Worm (Caenorhabditis elegans) whole organism, L4/young adult: ENCODE data around the gene Y54G11A.14.
"Not testable (repeated sequence)": the region's sequence is repeated elsewhere in the genome, so short reads cannot be mapped to it uniquely, and the experiment has no call there.

ENCODE experiments used
- W03F9.2 ChIP-seq: fragments of 150-350 bp; optimal IDR thresholded peaks from 2 replicates; lab custom pipeline; 2014; ENCODE audit warnings: missing biosample characterization, missing genetic modification characterization
- dao-5 ChIP-seq: sonication (generic microtip); optimal IDR thresholded peaks from 2 replicates; lab custom pipeline; 2016; ENCODE audit warnings: missing genotype, missing genetic modification characterization, moderate library complexity, missing compliant biosample characterization
- him-1 ChIP-seq: sonication (generic microtip); optimal IDR thresholded peaks from 2 replicates; lab custom pipeline; 2016; ENCODE audit warnings: missing genotype, missing genetic modification reagents, missing genetic modification characterization, missing compliant biosample characterization

Y54G11A.14 gene

ce11 chrII:14318027-14318426 is at the start of gene Y54G11A.14:
TSS of gene Y54G11A.14 (plus strand) at chrII:14318158.
- no peak for TF ChIP-seq him-1 (tag; lab: Kevin White, UChicago)

- no peak for TF ChIP-seq dao-5 (tag; lab: Kevin White, UChicago)
- TF ChIP-seq W03F9.2 (tag; lab: Kevin White, UChicago), result no peak
- TF ChIP-seq him-1 (tag; lab: Kevin White, UChicago), result no peak
Measured at ce11 chrII:14269142-14269593, 48.8 kb upstream of the Y54G11A.14 start, which contains the start of gene Y54G11A.1. TSS of gene Y54G11A.1 (minus strand) at chrII:14269192.

- TF ChIP-seq dao-5 (tag; lab: Kevin White, UChicago), result no peak
- TF ChIP-seq W03F9.2 (tag; lab: Kevin White, UChicago), result no peak
Measured at ce11 chrII:14269839-14270238, 48.1 kb upstream of the Y54G11A.14 start.

ce11 chrII:14276409-14276808 is 41.5 kb upstream of the Y54G11A.14 start, which contains the start of gene Y54G11A.3:
TSS of gene Y54G11A.3 (plus strand) at chrII:14276621.
- TF ChIP-seq dao-5 (tag; lab: Kevin White, UChicago), result no peak
- TF ChIP-seq W03F9.2 (tag; lab: Kevin White, UChicago), result no peak
- no peak for TF ChIP-seq him-1 (tag; lab: Kevin White, UChicago)

- TF ChIP-seq him-1 (tag; lab: Kevin White, UChicago) (no peak), W03F9.2 (tag; lab: Kevin White, UChicago) (no peak)
Measured at ce11 chrII:14287277-14287676, 30.7 kb upstream of the Y54G11A.14 start, which contains the start of gene srh-41. TSS of gene srh-41 (minus strand) at chrII:14287377.

ce11 chrII:14288968-14289367 is 29.0 kb upstream of the Y54G11A.14 start, which contains the start of gene srh-42:
TSS of gene srh-42 (minus strand) at chrII:14289068.
- TF ChIP-seq dao-5 (tag; lab: Kevin White, UChicago), result no peak
- no peak for TF ChIP-seq him-1 (tag; lab: Kevin White, UChicago)
- no peak for TF ChIP-seq W03F9.2 (tag; lab: Kevin White, UChicago)

- TF ChIP-seq dao-5 (tag; lab: Kevin White, UChicago) (no peak), him-1 (tag; lab: Kevin White, UChicago) (no peak), W03F9.2 (tag; lab: Kevin White, UChicago) (no peak)
Measured at ce11 chrII:14290846-14291245, 27.1 kb upstream of the Y54G11A.14 start.

ce11 chrII:14292519-14292918 is 25.4 kb upstream of the Y54G11A.14 start, which contains the start of gene Y54G11A.4:
TSS of gene Y54G11A.4 (plus strand) at chrII:14292819.
- TF ChIP-seq W03F9.2 (tag; lab: Kevin White, UChicago) (no peak), dao-5 (tag; lab: Kevin White, UChicago) (no peak), him-1 (tag; lab: Kevin White, UChicago) (no peak)

- no peak for TF ChIP-seq dao-5 (tag; lab: Kevin White, UChicago)
- TF ChIP-seq him-1 (tag; lab: Kevin White, UChicago), result no peak
- no peak for TF ChIP-seq W03F9.2 (tag; lab: Kevin White, UChicago)
Measured at ce11 chrII:14294390-14294789, 23.6 kb upstream of the Y54G11A.14 start.

ce11 chrII:14296320-14296719 is 21.6 kb upstream of the Y54G11A.14 start:
- TF ChIP-seq dao-5 (tag; lab: Kevin White, UChicago) (no peak), him-1 (tag; lab: Kevin White, UChicago) (no peak), W03F9.2 (tag; lab: Kevin White, UChicago) (peak; percentile 47)

- TF ChIP-seq W03F9.2, dao-5, him-1 (tag; lab: Kevin White, UChicago): not testable (repeated sequence)
Measured at ce11 chrII:14297050-14297449, 20.9 kb upstream of the Y54G11A.14 start, which contains the start of gene Y54G11A.7. TSS of gene Y54G11A.7 (plus strand) at chrII:14297305.

ce11 chrII:14299254-14299759 is 18.7 kb upstream of the Y54G11A.14 start:
- TF ChIP-seq dao-5 (tag; lab: Kevin White, UChicago), result no peak
- no peak for TF ChIP-seq him-1 (tag; lab: Kevin White, UChicago)
- TF ChIP-seq W03F9.2 (tag; lab: Kevin White, UChicago), result no peak

ce11 chrII:14301927-14302326 is 16.0 kb upstream of the Y54G11A.14 start, which contains the start of gene ctl-2:
TSS of gene ctl-2 (minus strand) at chrII:14302027.
- TF ChIP-seq dao-5, W03F9.2, him-1 (tag; lab: Kevin White, UChicago): not testable (repeated sequence)

ce11 chrII:14306160-14306559 is 11.8 kb upstream of the Y54G11A.14 start, which contains the start of gene ctl-1:
TSS of gene ctl-1 (minus strand) at chrII:14306260.
- not testable (repeated sequence) for TF ChIP-seq dao-5, him-1, W03F9.2 (tag; lab: Kevin White, UChicago)
